Worm (Caenorhabditis elegans): Measurements from ENCODE around the gene sra-4.

Gene sra-4

ce11 chrII:9554925-9555553 lies 12.4 kb upstream of the sra-4 start, which contains the start of gene F35H8.2:
F35H8.2 (plus strand) TSS chrII:9555503.
- TF ChIP-seq mes-4 (tag; optimal IDR thresholded peaks at IDR 0.05): no peak
- TF ChIP-seq F55B11.4 (tag; optimal IDR thresholded peaks at IDR 0.05; ENCODE audit: borderline replicate concordance, insufficient read depth): no peak
- TF ChIP-seq die-1 (tag; optimal IDR thresholded peaks at IDR 0.05): no peak
- TF ChIP-seq rpc-1 (optimal IDR thresholded peaks at IDR 0.05): no peak
- TF ChIP-seq rpc-1 (tag; optimal IDR thresholded peaks at IDR 0.05): no peak
- no peak for TF ChIP-seq nfyb-1 (GFP tag; IDR thresholded peaks at IDR 0.05)
- no peak for TF ChIP-seq F23B12.7 (tag; optimal IDR thresholded peaks at IDR 0.05; ENCODE audit: insufficient read depth)
- no peak for TF ChIP-seq nfya-1 (tag; optimal IDR thresholded peaks at IDR 0.05; ENCODE audit: borderline replicate concordance, insufficient read depth)
- no peak for TF ChIP-seq rcor-1 (GFP tag; IDR thresholded peaks at IDR 0.05)
- TF ChIP-seq sdz-38 (tag; optimal IDR thresholded peaks at IDR 0.05): no peak
- no peak for TF ChIP-seq ZK185.1 (tag; optimal IDR thresholded peaks at IDR 0.05; ENCODE audit: poor library complexity, severe bottlenecking)
- no peak for TF ChIP-seq nhr-179 (tag; optimal IDR thresholded peaks at IDR 0.05)
- TF ChIP-seq F49E8.2 (tag; optimal IDR thresholded peaks at IDR 0.05; ENCODE audit: insufficient read depth): no peak
- TF ChIP-seq somi-1 (GFP tag; optimal IDR thresholded peaks at IDR 0.05): no peak
- TF ChIP-seq him-1 (tag; optimal IDR thresholded peaks at IDR 0.05): no peak
- no peak for TF ChIP-seq ztf-6 (GFP tag; IDR thresholded peaks at IDR 0.05)
- TF ChIP-seq F22D6.2 (tag; optimal IDR thresholded peaks at IDR 0.05): no peak
- no peak for TF ChIP-seq T07F8.4 (tag; optimal IDR thresholded peaks at IDR 0.05)
- TF ChIP-seq mcd-1 (GFP tag; IDR thresholded peaks at IDR 0.05): no peak

- no peak for TF ChIP-seq sptf-2 (GFP tag; optimal IDR thresholded peaks at IDR 0.05)
- no peak for TF ChIP-seq cebp-2 (GFP tag; IDR thresholded peaks at IDR 0.05)
- no peak for TF ChIP-seq egl-18 (GFP tag; IDR thresholded peaks at IDR 0.05)
- no peak for TF ChIP-seq lin-35 (GFP tag; optimal IDR thresholded peaks at IDR 0.05)
- TF ChIP-seq hsf-1 (GFP tag; IDR thresholded peaks at IDR 0.05): no peak
- no peak for TF ChIP-seq F23B12.7 (tag; optimal IDR thresholded peaks at IDR 0.05; ENCODE audit: insufficient read depth)
- TF ChIP-seq unc-62 (GFP tag; optimal IDR thresholded peaks at IDR 0.05): no peak
- no peak for TF ChIP-seq dpff-1 (tag; optimal IDR thresholded peaks at IDR 0.05)
- TF ChIP-seq nhr-90 (tag; optimal IDR thresholded peaks at IDR 0.05): no peak
- no peak for TF ChIP-seq lin-26 (GFP tag; IDR thresholded peaks at IDR 0.05)
- no peak for TF ChIP-seq ceh-100 (GFP tag; IDR thresholded peaks at IDR 0.05)
- no peak for TF ChIP-seq Y67H2A.10 (GFP tag; conservative IDR thresholded peaks at IDR 0.05)
- TF ChIP-seq lin-40 (tag; optimal IDR thresholded peaks at IDR 0.05): no peak
- no peak for TF ChIP-seq D2030.7 (GFP tag; IDR thresholded peaks at IDR 0.05)
- TF ChIP-seq cebp-1 (GFP tag; IDR thresholded peaks at IDR 0.05): no peak
- no peak for TF ChIP-seq cebp-1 (tag; optimal IDR thresholded peaks at IDR 0.05)
- no peak for TF ChIP-seq mel-28 (tag; optimal IDR thresholded peaks at IDR 0.05; ENCODE audit: borderline replicate concordance)
- TF ChIP-seq B0261.1 (tag; optimal IDR thresholded peaks at IDR 0.05): no peak
Measured at ce11 chrII:9553179-9553578, 10.5 kb upstream of the sra-4 start, which contains the start of gene F35H8.1. F35H8.1 (minus strand) TSS chrII:9553279.

DNA sequence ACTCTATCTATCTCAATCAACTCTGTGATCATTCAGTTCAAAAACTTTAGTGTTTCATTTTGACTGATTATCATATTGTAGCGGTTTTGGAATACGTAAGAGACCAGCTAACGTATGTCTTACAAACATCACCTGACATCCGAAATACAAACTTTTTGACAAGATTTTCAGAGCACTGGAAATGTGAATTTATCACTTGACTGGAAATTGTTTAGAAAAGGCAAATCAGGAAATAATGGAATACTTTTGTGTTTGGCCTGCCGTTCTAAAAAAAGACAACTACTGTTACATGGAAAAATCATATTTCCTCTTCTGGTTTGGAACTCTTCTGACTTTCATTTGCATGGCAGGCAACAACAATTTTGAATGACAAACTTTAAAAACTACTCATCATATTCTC lies 8.9 kb upstream of the sra-4 start, which contains the start of gene F35H8.12:
Gene F35H8.12, plus strand, starts transcription at position 301 of the 400 bp plus-strand sequence.
- TF ChIP-seq F23B12.7 (tag; optimal IDR thresholded peaks at IDR 0.05; ENCODE audit: insufficient read depth): no peak
- no peak for TF ChIP-seq F52B5.7 (tag; optimal IDR thresholded peaks at IDR 0.05)
- no peak for TF ChIP-seq ztf-18 (tag; optimal IDR thresholded peaks at IDR 0.05)
- TF ChIP-seq lir-1 (GFP tag; conservative IDR thresholded peaks at IDR 0.05): no peak
- TF ChIP-seq Y53G8AR.9 (GFP tag; conservative IDR thresholded peaks at IDR 0.05): no peak
- TF ChIP-seq ceh-58 (GFP tag; IDR thresholded peaks at IDR 0.05): no peak
- TF ChIP-seq ztf-25 (GFP tag; IDR thresholded peaks at IDR 0.05): no peak
- TF ChIP-seq madf-6 (GFP tag; IDR thresholded peaks at IDR 0.05): no peak
- TF ChIP-seq hrde-1 (tag; optimal IDR thresholded peaks at IDR 0.05; ENCODE audit: borderline replicate concordance): no peak
